Fruit fly (Drosophila melanogaster) Kc167 (cell line): ENCODE data around the gene CG4597.

Experiments
- Myc ChIP-seq: fragments of >200 bp; optimal IDR thresholded peaks from 2 replicates; lab custom pipeline; 2017; ENCODE audit warnings: missing external identifiers
- Sin3A ChIP-seq: fragments of >200 bp; optimal IDR thresholded peaks from 2 replicates; lab custom pipeline; 2018; ENCODE audit warnings: missing external identifiers
- h ChIP-seq: fragments of >200 bp; optimal IDR thresholded peaks from 3 replicates; lab custom pipeline; 2018; ENCODE audit warnings: missing external identifiers
- insv ChIP-seq: fragments of >200 bp; optimal IDR thresholded peaks from 3 replicates; lab custom pipeline; 2018; ENCODE audit warnings: missing external identifiers
- psq ChIP-seq: fragments of >200 bp; optimal IDR thresholded peaks from 2 replicates; lab custom pipeline; 2017; ENCODE audit warnings: missing external identifiers
- ttk ChIP-seq: sonication (Bioruptor generic); optimal IDR thresholded peaks from 2 replicates; lab custom pipeline; 2017; ENCODE audit warnings: missing external identifiers

CG4597 gene

DNA sequence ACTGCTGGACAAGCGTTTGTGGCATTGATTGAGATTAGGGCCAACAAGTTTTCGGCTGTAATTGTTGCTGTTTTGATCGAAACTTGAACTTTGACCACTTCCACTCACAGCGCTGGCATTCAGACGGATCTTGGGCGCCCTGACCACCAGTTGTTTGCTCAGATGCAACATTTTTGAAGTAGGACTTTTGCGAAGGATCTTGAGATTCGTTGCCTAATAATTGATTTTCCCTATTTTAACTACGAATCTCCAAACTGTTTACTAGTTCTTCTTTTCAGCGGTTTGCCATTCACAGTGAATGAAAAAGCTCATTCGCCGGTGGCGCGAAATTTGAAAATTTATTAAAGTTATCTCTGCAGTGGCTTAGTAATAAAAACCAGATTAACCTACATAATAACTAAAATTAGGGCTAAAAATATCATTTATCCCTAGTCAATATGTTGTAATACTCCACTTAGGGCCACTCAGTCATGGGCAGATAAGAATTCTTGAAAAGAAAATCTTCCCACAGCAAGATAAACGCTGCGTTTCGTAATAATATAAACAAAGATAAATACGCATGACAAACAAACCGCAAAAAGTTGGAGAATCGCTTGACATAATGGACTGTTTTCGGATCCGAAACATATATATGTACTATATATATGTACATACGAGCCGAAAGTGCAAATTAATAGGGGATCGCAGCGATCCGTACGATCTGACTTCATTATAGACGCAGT is 12.2 kb downstream of the CG4597 start, which contains the start of the genes Dhrs4 and Gdap1:
Gene Dhrs4 (minus strand): TSS at position 267 of the 722 bp plus-strand sequence.
Gene Gdap1 (plus strand): TSS at position 574 of the 722 bp plus-strand sequence.
- TF ChIP-seq h (lab: Kevin White, UChicago) = no peak
- no peak for TF ChIP-seq Myc
- TF ChIP-seq insv (lab: Kevin White, UChicago) = no peak

DNA sequence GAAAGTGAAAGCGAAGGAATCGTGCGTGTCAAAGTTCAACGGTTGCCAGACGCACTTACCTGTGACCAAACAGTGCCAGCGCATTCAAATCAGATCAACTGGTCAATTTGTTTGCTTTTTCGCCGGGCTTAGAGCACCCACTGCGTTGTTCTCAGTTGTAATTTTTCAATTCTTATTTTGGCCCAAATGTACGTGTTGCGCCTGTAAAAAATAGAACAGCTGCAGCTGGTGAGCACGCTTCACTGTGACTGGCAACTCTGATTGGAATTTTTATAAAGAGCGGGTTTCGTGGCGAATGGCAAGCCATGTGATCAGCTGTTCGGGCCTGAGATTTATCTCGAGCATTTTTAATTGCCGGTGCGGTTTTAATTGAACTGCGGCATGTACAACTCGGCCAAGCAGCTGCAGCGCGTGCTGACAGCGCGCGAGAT is 16.5 kb downstream of the CG4597 start, which contains the start of the genes Fitm and AlaRS-m:
Gene Fitm (minus strand): TSS at position 250 of the 431 bp plus-strand sequence.
Gene AlaRS-m (plus strand): TSS at position 285 of the 431 bp plus-strand sequence.
- TF ChIP-seq ttk (lab: Kevin White, UChicago) (no peak), Myc (no peak)

DNA sequence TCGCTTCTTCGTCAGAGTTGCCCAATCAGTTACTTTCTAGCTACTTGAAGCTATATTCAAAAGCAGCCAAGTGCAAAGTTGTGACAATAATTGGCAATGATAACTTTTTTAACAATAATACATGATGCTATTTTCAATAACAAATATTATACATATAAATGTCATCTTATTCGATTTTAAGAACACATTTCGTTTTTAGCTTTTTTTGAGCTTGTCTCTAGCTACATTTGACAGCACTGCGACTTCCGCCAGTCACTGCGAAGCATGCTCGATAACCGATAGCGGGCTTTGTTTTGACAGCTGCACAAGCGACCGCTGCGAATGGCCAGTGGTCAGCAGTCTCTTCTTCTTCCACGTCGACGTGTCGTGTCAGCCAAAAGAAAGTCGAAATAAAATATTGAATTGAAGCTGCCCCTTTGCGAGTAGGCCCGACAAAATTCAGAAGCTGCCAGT is 23.1 kb downstream of the CG4597 start, which contains the start of the genes Gen and Srp54k:
Gene Gen (minus strand): TSS at position 23 of the 453 bp plus-strand sequence.
Gene Srp54k (plus strand): TSS at position 325 of the 453 bp plus-strand sequence.
- no peak for TF ChIP-seq Sin3A (lab: Kevin White, UChicago)
- no peak for TF ChIP-seq h (lab: Kevin White, UChicago)
- TF ChIP-seq ttk (lab: Kevin White, UChicago) = no peak
- TF ChIP-seq psq (lab: Kevin White, UChicago) = no peak
- TF ChIP-seq Myc = no peak
- no peak for TF ChIP-seq insv (lab: Kevin White, UChicago)

DNA sequence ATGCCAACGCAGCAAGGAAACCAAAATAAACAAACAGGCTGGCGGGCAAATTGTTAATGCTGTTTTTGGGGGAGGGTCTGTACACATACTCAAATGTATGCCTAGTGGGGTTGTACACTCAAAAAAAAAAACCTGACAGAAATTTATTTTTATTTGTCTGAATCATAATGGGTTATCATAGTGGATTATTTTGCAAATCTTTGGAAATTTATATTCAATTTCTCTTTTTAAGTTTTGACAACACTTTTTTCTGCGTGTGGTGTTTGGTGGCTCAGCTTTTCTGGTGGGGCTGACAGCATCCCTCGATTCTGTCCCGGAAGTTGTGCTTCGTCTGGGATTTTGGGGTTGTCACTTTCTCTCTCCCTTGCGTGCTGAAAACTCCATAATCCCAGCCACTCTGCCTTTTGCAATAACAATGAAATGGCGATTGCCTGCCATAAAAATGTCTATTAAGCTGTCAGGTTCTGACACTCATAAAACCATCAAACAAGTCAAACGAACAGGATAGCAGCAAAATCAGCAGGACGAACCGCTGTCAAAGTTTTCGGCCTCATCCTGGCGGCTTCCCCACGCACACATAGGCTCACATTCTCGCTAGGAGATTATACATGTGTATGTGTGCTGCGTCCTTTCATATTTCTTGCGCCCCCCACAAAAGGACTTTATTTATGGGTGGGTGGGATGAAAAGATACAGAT is 25.8 kb downstream of the CG4597 start:
- TF ChIP-seq h (lab: Kevin White, UChicago) = no peak
- no peak for TF ChIP-seq insv (lab: Kevin White, UChicago)
- TF ChIP-seq psq (lab: Kevin White, UChicago) = no peak
- no peak for TF ChIP-seq ttk (lab: Kevin White, UChicago)
- TF ChIP-seq Sin3A (lab: Kevin White, UChicago) = no peak
- TF ChIP-seq Myc = no peak

DNA sequence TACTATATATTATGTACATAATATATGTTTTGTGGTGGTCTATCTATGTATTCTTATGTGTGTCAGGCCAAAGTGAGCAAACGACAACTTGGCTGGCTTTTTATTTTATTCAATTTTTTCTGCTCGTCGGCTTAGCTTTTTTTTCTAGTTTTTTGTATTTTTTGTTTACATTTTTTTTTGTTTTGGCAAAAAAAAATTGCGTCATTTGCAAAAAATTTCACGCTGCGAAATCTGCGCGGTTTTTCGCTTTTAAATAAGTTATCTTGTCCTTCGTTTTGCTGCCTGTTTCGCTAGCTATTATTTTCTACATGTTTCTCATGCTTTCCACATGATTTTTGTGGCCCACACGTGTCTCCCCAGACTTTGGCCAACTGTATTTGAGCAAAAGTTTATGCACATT is 43.2 kb downstream of the CG4597 start:
- TF ChIP-seq psq (lab: Kevin White, UChicago) = no peak

DNA sequence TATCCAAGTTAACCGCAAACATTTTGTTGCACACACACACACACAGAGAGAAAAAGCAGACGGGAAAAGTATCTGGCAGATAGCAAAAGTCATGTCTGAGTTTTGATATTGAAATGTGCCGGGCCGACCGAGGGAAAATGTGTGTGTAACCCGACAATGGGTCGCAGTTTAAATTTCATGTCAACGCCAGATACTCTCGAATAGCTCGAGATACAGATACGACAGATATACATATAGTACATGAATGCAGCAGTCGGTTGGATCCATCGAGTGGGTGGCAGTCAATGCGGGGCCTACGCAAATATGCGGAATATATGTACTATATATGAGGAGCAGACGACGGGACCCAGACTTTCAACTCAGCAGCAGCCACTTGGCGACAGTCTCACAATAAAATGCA is 46.8 kb downstream of the CG4597 start:
- TF ChIP-seq psq (lab: Kevin White, UChicago) (no peak), Sin3A (lab: Kevin White, UChicago) (no peak), h (lab: Kevin White, UChicago) (no peak), ttk (lab: Kevin White, UChicago) (no peak)

DNA sequence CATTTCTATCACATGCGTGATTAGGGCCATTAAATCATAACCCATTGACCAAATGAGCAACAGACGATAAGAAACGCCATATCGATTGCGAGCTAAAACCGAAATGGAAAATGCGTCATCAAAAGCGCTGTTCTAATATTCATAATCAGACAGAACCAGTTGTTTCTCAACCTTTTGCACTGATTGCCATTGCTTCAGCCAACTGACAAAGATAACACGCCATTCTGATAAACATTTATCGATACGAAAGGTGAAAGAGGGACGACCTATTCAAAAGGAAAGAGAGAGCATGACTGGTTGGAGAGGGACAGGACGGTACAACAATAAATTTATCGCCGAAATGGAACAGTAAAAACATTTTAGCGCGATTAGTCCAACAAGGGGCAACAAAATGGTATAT is 47.5 kb downstream of the CG4597 start:
- TF ChIP-seq ttk (lab: Kevin White, UChicago) (no peak), Sin3A (lab: Kevin White, UChicago) (no peak), insv (lab: Kevin White, UChicago) (no peak), h (lab: Kevin White, UChicago) (no peak), Myc (no peak), psq (lab: Kevin White, UChicago) (no peak)

DNA sequence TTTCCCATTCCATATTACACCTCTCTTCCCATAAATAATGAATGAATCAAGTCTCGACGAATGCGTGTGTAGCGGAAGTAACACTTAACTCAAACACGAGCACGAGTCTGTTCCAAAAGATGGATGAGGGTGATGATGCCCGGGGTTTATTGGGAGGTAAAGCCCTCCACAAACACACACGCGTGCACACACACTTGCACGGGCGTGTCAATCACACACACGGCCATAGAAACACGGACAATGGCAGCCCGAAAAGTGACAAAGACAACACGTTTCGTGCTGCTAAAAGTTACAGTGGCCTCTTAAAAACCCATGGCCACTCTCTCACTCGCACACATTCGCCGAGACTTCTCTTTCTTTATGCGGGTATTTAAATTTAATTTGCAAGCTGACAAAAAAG is 49.6 kb downstream of the CG4597 start:
- TF ChIP-seq h (lab: Kevin White, UChicago) = no peak
- no peak for TF ChIP-seq insv (lab: Kevin White, UChicago)
- no peak for TF ChIP-seq ttk (lab: Kevin White, UChicago)
- no peak for TF ChIP-seq psq (lab: Kevin White, UChicago)
- no peak for TF ChIP-seq Myc
- TF ChIP-seq Sin3A (lab: Kevin White, UChicago) = no peak
